Fruit fly (Drosophila melanogaster): ENCODE measurements around the gene Nrd1.

Nrd1 gene

DNA sequence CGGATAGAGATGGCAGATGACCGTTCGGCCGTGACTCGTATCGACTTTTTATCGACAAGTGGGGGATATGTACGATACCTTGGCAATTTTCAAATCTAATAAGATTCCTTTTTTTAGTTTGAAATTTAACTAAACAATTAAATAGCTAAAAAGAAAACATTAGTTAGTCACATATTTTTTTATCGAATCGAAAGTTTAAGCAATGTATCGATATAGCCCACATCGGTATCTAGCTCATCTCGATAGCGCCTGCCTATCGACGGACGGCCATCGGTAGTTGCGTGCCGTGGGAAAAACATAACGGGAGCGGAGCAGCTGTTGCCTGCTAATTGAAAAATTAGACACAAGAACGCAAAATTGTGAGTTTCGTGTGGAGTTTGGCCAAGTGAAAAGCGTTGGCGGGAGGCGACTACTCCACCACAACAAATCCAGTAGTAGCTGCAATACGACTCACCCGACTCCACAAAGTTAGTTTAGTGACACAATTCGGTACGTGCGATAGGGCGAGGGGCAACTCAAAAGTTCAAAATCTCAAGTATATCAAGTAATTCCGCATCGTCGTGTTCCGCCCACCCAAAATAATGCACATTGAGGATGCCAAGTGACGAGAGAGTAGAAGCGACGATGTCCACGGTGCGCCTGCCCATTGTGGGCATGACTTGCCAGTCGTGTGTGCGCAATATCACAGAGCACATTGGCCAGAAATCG is 13.8 kb downstream of the Nrd1 start, which contains the start of the genes CG10347 and ATP7:
CG10347 (minus strand) TSS at position 174 of the 708 bp plus-strand sequence.
ATP7 (plus strand) TSS at position 265 of the 708 bp plus-strand sequence.
- TF ChIP-seq psq (optimal IDR thresholded peaks at IDR 0.05) = no peak
- no peak for TF ChIP-seq ttk (optimal IDR thresholded peaks at IDR 0.05)
- TF ChIP-seq h (optimal IDR thresholded peaks at IDR 0.05) = no peak
- no peak for TF ChIP-seq Myc (optimal IDR thresholded peaks at IDR 0.05)
- TF ChIP-seq insv (optimal IDR thresholded peaks at IDR 0.05) = no peak
- no peak for TF ChIP-seq Sin3A (optimal IDR thresholded peaks at IDR 0.05)

- TF ChIP-seq Myc (optimal IDR thresholded peaks at IDR 0.05) (no peak), insv (optimal IDR thresholded peaks at IDR 0.05) (no peak), ttk (optimal IDR thresholded peaks at IDR 0.05) (no peak), psq (optimal IDR thresholded peaks at IDR 0.05) (no peak), h (optimal IDR thresholded peaks at IDR 0.05) (no peak), Sin3A (optimal IDR thresholded peaks at IDR 0.05) (no peak)
These were observed 16.4 kb downstream of the Nrd1 start, which contains the start of gene p24-1 for dm6 chrX:11852310-11852709. Gene p24-1, minus strand, starts transcription at chrX:11852530.

- TF ChIP-seq Sin3A (optimal IDR thresholded peaks at IDR 0.05) (no peak), insv (optimal IDR thresholded peaks at IDR 0.05) (no peak), ttk (optimal IDR thresholded peaks at IDR 0.05) (no peak), Myc (optimal IDR thresholded peaks at IDR 0.05) (no peak), h (optimal IDR thresholded peaks at IDR 0.05) (no peak), psq (optimal IDR thresholded peaks at IDR 0.05) (no peak)
These were observed 19.4 kb downstream of the Nrd1 start for dm6 chrX:11849267-11849666.

- TF ChIP-seq psq (optimal IDR thresholded peaks at IDR 0.05) (no peak), ttk (optimal IDR thresholded peaks at IDR 0.05) (no peak)
These were observed 20.0 kb downstream of the Nrd1 start for dm6 chrX:11848507-11849264.

dm6 chrX:11846049-11846718 is 22.5 kb downstream of the Nrd1 start, which contains the start of gene CG15740:
Gene CG15740, minus strand, starts transcription at chrX:11846099.
- no peak for TF ChIP-seq h (optimal IDR thresholded peaks at IDR 0.05)
- TF ChIP-seq ttk (optimal IDR thresholded peaks at IDR 0.05) = no peak
- no peak for TF ChIP-seq psq (optimal IDR thresholded peaks at IDR 0.05)
- no peak for TF ChIP-seq Myc (optimal IDR thresholded peaks at IDR 0.05)
- TF ChIP-seq insv (optimal IDR thresholded peaks at IDR 0.05) = no peak
- TF ChIP-seq Sin3A (optimal IDR thresholded peaks at IDR 0.05) = no peak

- TF ChIP-seq h (optimal IDR thresholded peaks at IDR 0.05) (no peak), Sin3A (optimal IDR thresholded peaks at IDR 0.05) (no peak), psq (optimal IDR thresholded peaks at IDR 0.05) (no peak), Myc (optimal IDR thresholded peaks at IDR 0.05) (no peak), insv (optimal IDR thresholded peaks at IDR 0.05) (no peak), ttk (optimal IDR thresholded peaks at IDR 0.05) (no peak)
These were observed 26.9 kb downstream of the Nrd1 start for dm6 chrX:11841702-11842378.

DNA sequence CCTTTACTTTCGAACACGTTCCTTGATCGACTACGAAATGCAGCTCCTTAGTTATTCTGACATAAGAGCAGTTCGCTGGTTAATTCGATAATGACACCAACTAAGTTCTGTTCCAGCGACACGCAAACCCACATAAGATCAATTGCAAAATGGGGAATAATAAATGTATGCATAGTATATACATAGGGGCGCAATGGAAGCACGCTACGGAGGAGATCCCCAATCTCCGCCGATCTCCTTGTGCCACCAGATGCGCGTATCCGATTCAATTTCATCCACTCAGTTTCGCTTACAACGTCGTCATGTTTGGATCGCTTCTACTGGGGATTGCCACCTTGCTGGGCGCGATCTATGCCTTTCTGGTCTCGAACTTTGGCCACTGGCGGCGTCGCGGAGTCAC is 29.4 kb downstream of the Nrd1 start, which contains the start of gene Cyp28c1:
Cyp28c1 (plus strand) TSS at position 301 of the 400 bp plus-strand sequence.
- TF ChIP-seq h (optimal IDR thresholded peaks at IDR 0.05) (no peak), ttk (optimal IDR thresholded peaks at IDR 0.05) (no peak), insv (optimal IDR thresholded peaks at IDR 0.05) (no peak), Sin3A (optimal IDR thresholded peaks at IDR 0.05) (no peak), Myc (optimal IDR thresholded peaks at IDR 0.05) (no peak), psq (optimal IDR thresholded peaks at IDR 0.05) (no peak)

- TF ChIP-seq insv (optimal IDR thresholded peaks at IDR 0.05) (no peak), ttk (optimal IDR thresholded peaks at IDR 0.05) (no peak), psq (optimal IDR thresholded peaks at IDR 0.05) (no peak), Myc (optimal IDR thresholded peaks at IDR 0.05) (no peak), Sin3A (optimal IDR thresholded peaks at IDR 0.05) (no peak), h (optimal IDR thresholded peaks at IDR 0.05) (no peak)
These were observed 30.8 kb downstream of the Nrd1 start, which contains the start of gene CG15741 for dm6 chrX:11837926-11838325. Gene CG15741, minus strand, starts transcription at chrX:11838026.

dm6 chrX:11828336-11829007 is 40.2 kb downstream of the Nrd1 start:
- TF ChIP-seq Myc (optimal IDR thresholded peaks at IDR 0.05) (no peak), h (optimal IDR thresholded peaks at IDR 0.05) (no peak), ttk (optimal IDR thresholded peaks at IDR 0.05) (no peak), insv (optimal IDR thresholded peaks at IDR 0.05) (no peak), Sin3A (optimal IDR thresholded peaks at IDR 0.05) (no peak), psq (optimal IDR thresholded peaks at IDR 0.05) (no peak)

- TF ChIP-seq h (optimal IDR thresholded peaks at IDR 0.05) (no peak), Sin3A (optimal IDR thresholded peaks at IDR 0.05) (no peak), Myc (optimal IDR thresholded peaks at IDR 0.05) (no peak), insv (optimal IDR thresholded peaks at IDR 0.05) (no peak), psq (optimal IDR thresholded peaks at IDR 0.05) (no peak), ttk (optimal IDR thresholded peaks at IDR 0.05) (no peak)
These were observed 45.7 kb downstream of the Nrd1 start for dm6 chrX:11823003-11823402.

DNA sequence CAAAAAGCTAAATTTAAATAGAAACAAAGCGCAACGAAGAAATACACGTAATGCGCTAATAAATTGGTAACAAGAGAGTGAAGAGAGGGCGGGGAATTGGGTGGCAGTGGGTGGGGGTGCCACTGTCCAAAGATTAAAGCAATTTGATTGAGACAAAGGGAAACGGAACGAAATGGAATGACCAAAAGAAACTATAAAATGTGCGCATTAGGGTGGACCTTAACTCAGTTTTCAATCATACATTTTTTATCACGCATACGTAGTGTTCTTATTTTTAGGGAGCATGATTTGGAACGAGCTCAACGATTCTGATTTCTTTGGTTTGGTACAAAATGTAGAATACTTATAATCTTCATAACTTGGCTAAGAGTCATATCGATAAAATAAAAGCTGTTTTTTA is 46.7 kb downstream of the Nrd1 start:
- TF ChIP-seq insv (optimal IDR thresholded peaks at IDR 0.05) = no peak
- no peak for TF ChIP-seq ttk (optimal IDR thresholded peaks at IDR 0.05)
- no peak for TF ChIP-seq Sin3A (optimal IDR thresholded peaks at IDR 0.05)
- TF ChIP-seq Myc (optimal IDR thresholded peaks at IDR 0.05) = no peak
- no peak for TF ChIP-seq psq (optimal IDR thresholded peaks at IDR 0.05)
- no peak for TF ChIP-seq h (optimal IDR thresholded peaks at IDR 0.05)
